Worm (Caenorhabditis elegans) whole organism, L4/young adult: ENCODE data around the gene C17H12.6.

Source experiments
- W03F9.2 ChIP-seq: fragments of 150-350 bp; optimal IDR thresholded peaks from 2 replicates; lab custom pipeline; 2014; ENCODE audit warnings: missing biosample characterization, missing genetic modification characterization
- him-1 ChIP-seq: sonication (generic microtip); optimal IDR thresholded peaks from 2 replicates; lab custom pipeline; 2016; ENCODE audit warnings: missing genotype, missing genetic modification reagents, missing genetic modification characterization, missing compliant biosample characterization

DNA sequence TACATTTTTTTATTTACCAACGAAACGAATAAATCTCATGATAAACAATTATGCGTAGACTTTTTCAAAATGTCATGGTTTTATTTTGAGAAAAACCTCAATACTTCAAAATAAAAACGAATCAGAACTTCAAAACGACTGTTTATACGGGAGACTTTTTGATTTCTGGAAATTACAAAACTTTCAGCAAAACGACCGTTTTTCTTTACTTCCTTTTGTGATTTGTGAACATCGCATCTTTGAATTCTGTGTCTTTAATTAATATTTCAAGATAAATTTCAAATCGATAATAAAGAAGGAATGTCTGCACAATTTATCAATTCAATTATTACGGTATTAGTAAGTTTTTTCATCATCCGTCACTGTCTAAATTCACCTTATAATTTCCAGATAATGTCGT lies 45.5 kb upstream of the C17H12.6 start, which contains the start of gene srx-20:
- TF ChIP-seq him-1 = no peak
- TF ChIP-seq W03F9.2 (tag; lab: Kevin White, UChicago) = no peak
